Worm (Caenorhabditis elegans): ENCODE measurements around the gene acs-2.

ce11 chrV:15571006-15571526, 3.9 kb downstream of the acs-2 start, which contains the start of gene fbxa-95:
- TF ChIP-seq pha-2 (tag; optimal IDR thresholded peaks at IDR 0.05), result no peak
- no peak for TF ChIP-seq pax-1 (tag; optimal IDR thresholded peaks at IDR 0.05)
- no peak for TF ChIP-seq nhr-232 (tag; optimal IDR thresholded peaks at IDR 0.05)

All from whole organism, late embryonic.